Fruit fly (Drosophila melanogaster) Kc167 (cell line): ENCODE data around the gene CG8236.

ENCODE experiments used
- Myc ChIP-seq: fragments of >200 bp; optimal IDR thresholded peaks from 2 replicates; lab custom pipeline; 2017; ENCODE audit warnings: missing external identifiers
- Sin3A ChIP-seq: fragments of >200 bp; optimal IDR thresholded peaks from 2 replicates; lab custom pipeline; 2018; ENCODE audit warnings: missing external identifiers
- h ChIP-seq: fragments of >200 bp; optimal IDR thresholded peaks from 3 replicates; lab custom pipeline; 2018; ENCODE audit warnings: missing external identifiers
- insv ChIP-seq: fragments of >200 bp; optimal IDR thresholded peaks from 3 replicates; lab custom pipeline; 2018; ENCODE audit warnings: missing external identifiers
- psq ChIP-seq: fragments of >200 bp; optimal IDR thresholded peaks from 2 replicates; lab custom pipeline; 2017; ENCODE audit warnings: missing external identifiers
- ttk ChIP-seq: sonication (Bioruptor generic); optimal IDR thresholded peaks from 2 replicates; lab custom pipeline; 2017; ENCODE audit warnings: missing external identifiers

The CG8236 gene

DNA sequence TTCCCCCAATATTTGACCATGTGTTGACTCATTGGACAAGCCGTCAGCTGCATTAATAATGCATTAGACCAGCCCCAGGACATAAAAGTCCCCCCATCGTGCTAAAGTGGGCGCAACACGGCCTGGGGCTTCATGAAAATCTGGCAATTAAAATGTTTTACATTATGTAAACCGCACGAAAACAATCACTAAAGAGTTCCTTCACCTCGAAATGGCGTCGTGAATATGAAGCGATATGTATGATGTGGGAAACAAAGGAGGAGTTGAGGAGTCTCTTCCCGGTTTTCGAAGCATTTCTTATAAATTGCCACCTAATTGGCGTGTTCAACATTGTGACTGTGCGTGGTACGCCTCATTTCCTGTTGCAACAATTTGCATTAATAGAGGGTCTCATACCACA lies 26.5 kb upstream of the CG8236 start:
- TF ChIP-seq Myc (lab: Kevin White, UChicago) (no peak), Sin3A (no peak), insv (lab: Kevin White, UChicago) (no peak), ttk (lab: Kevin White, UChicago) (no peak), h (lab: Kevin White, UChicago) (no peak), psq (lab: Kevin White, UChicago) (no peak)

DNA sequence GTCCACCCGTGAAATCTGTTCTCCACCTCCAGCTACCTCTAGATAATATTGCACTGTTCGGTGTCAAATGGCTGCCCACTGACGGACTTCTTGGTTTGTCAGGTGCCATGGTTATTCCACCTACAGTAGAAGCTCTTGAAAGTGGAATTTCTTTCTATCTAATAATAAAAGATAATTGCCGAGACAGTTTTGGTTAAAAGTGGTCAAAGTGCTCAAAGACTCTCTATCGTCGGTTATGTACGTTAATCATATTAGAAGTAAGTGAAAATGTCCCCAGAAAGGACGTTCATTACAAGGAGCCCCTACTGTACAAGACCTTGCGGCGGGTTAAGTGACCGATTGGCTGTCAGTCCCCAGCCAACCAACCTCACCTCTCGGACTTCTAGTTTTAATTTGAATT lies 25.0 kb upstream of the CG8236 start:
- TF ChIP-seq psq (lab: Kevin White, UChicago) (no peak), ttk (lab: Kevin White, UChicago) (no peak), insv (lab: Kevin White, UChicago) (no peak), Myc (lab: Kevin White, UChicago) (no peak), Sin3A (no peak)

DNA sequence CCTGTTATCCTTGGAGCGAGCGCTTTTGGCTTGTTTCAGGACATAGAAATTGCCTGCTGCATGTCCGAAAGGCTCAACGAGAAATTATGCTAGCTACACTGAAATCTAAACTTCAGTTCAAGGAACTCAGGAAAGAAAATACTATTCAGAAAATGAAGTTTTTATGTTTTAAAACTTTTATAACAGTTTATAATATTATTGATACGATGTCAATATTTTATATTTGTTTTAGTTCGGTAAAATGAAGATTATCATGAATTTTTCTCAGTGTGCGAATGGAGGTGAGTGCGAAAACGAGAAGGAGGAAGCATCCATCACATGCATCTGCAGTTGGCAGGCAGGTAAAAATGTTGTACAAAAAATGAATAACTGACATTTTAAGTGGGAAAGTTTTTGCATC lies 22.8 kb upstream of the CG8236 start:
- TF ChIP-seq Sin3A (no peak), psq (lab: Kevin White, UChicago) (no peak), insv (lab: Kevin White, UChicago) (no peak), ttk (lab: Kevin White, UChicago) (no peak), h (lab: Kevin White, UChicago) (no peak), Myc (lab: Kevin White, UChicago) (no peak)

DNA sequence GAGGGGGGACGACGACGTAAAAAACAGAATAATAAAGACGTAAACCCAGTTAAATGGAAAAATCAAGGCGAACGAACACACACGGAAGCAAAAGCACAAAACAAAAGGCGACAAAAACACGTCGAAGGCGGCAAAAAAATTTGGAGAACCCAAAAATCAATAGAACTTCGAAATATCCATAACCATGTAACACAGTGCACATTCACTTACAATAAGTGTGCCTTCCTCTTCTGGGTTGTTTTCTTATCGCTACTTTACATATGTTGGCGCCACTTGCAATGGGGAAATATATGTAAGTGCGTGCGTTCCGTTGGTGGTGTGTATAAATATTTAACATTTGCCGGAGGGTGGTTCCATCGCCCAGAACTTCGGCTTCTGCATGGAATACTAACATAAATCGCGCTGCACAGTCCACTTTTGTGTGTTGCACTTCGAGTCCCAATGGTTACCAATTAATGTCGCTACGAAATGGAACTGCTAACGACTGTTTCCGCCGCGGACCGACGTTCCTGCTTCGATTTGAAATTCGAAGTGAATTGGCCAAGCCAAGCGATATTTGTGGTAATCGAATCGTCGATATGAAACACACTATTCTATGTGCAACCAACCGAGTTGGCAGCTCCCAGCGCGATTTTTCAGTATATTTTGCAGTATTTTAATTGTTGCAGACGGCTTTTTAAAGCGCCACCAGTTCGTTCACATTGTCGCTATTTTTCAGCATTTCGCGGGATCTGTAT lies 21.9 kb upstream of the CG8236 start, which contains the start of the genes CG9801 and Nasp:
Gene CG9801 (minus strand): TSS at position 542 of the 737 bp plus-strand sequence.
Gene Nasp (plus strand): TSS at position 665 of the 737 bp plus-strand sequence.
- TF ChIP-seq h (lab: Kevin White, UChicago) (no peak), insv (lab: Kevin White, UChicago) (no peak), Myc (lab: Kevin White, UChicago) (no peak), ttk (lab: Kevin White, UChicago) (no peak), Sin3A (no peak), psq (lab: Kevin White, UChicago) (no peak)

dm6 chr3R:8747871-8748775 lies 21.1 kb upstream of the CG8236 start:
- TF ChIP-seq h (lab: Kevin White, UChicago), result no peak
- TF ChIP-seq insv (lab: Kevin White, UChicago), result no peak
- no peak for TF ChIP-seq Sin3A
- TF ChIP-seq ttk (lab: Kevin White, UChicago), result no peak
- no peak for TF ChIP-seq Myc (lab: Kevin White, UChicago)
- no peak for TF ChIP-seq psq (lab: Kevin White, UChicago)

- no peak for TF ChIP-seq Sin3A
- no peak for TF ChIP-seq h (lab: Kevin White, UChicago)
- TF ChIP-seq Myc (lab: Kevin White, UChicago), result no peak
- no peak for TF ChIP-seq psq (lab: Kevin White, UChicago)
- TF ChIP-seq ttk (lab: Kevin White, UChicago), result no peak
- TF ChIP-seq insv (lab: Kevin White, UChicago), result no peak
These were observed 20.4 kb upstream of the CG8236 start for dm6 chr3R:8748776-8749126.

DNA sequence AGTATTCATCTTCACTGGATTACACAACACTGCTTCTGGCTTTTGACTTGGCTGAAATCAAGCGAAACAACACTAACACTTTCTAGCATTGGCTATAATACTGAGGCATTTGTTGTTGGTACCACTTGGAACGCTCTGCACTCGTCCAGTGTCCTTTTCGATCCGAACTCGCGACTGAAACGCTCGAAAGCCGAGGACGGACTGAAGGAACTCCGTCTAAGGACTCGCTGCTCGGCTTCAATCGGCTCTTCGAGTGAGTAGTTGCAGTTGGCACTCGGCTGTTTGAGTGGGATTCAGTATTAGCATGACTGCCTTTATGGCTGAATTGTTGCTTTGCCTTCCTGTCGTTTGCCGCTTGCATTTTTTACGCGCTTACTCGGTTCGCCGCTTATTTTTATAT lies 1.2 kb upstream of the CG8236 start, which contains the start of the genes CG34135 and CG11768:
Gene CG34135 (minus strand): TSS at position 194 of the 400 bp plus-strand sequence.
Gene CG11768 (minus strand): TSS at position 203 of the 400 bp plus-strand sequence.
- no peak for TF ChIP-seq Sin3A

dm6 chr3R:8772591-8772990 lies 3.4 kb downstream of the CG8236 start, which contains the start of gene CG13318:
CG13318 (minus strand) TSS chr3R:8772691.
- TF ChIP-seq h (lab: Kevin White, UChicago), result no peak
- no peak for TF ChIP-seq psq (lab: Kevin White, UChicago)
- TF ChIP-seq Sin3A, result no peak
- TF ChIP-seq Myc (lab: Kevin White, UChicago), result no peak
- TF ChIP-seq insv (lab: Kevin White, UChicago), result no peak
- no peak for TF ChIP-seq ttk (lab: Kevin White, UChicago)

DNA sequence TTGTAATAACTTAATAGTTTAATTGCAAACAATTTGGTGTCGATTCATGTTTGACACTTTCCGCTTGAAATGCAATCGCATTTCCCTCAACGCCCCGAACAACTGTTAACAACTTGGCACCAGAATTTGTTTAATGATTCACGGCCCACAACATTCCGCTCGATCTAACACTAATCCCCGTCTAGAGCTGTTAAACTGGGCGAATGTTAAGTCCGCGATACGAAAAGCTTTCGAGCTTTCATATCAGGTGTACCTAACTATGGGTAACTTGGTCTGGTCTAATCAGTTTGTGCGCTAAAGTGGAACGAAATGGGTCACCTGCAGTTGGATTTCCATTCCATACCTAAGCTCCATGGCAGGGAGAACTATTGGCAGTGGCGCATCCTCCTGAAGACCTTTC lies 3.9 kb downstream of the CG8236 start, which contains the start of gene CG34301:
Gene CG34301 (plus strand): TSS at position 301 of the 400 bp plus-strand sequence.
- TF ChIP-seq Sin3A (no peak), insv (lab: Kevin White, UChicago) (no peak), ttk (lab: Kevin White, UChicago) (no peak)

- TF ChIP-seq Myc (lab: Kevin White, UChicago) (no peak), h (lab: Kevin White, UChicago) (no peak)
These were observed 10.6 kb downstream of the CG8236 start, which contains the start of gene CG33191 for dm6 chr3R:8779823-8780222. CG33191 (minus strand) TSS chr3R:8779923.

dm6 chr3R:8780689-8781088 lies 11.5 kb downstream of the CG8236 start, which contains the start of gene CG33189:
CG33189 (minus strand) TSS chr3R:8780789.
- TF ChIP-seq ttk (lab: Kevin White, UChicago) (no peak), Sin3A (no peak), h (lab: Kevin White, UChicago) (no peak)

DNA sequence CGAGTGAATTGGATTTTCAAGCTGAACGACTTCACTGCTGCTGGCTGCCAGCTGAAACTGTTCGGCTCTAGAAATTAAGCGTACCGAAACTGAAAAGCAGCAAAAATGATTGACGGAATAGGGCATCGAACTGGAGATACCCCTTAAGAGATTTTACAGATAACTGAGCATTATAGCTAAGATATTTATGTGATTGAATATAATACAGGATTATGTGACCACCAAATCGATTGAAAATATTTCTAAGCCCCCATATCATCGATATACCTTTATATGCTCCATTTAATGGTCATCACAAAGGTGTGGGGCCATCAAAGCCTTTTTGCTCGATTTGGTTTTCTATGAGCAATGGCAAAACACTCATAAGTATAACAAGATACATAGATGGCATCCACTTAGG lies 15.6 kb downstream of the CG8236 start:
- TF ChIP-seq insv (lab: Kevin White, UChicago), result no peak
- no peak for TF ChIP-seq h (lab: Kevin White, UChicago)
- no peak for TF ChIP-seq psq (lab: Kevin White, UChicago)
- no peak for TF ChIP-seq Myc (lab: Kevin White, UChicago)
- TF ChIP-seq Sin3A, result no peak
- no peak for TF ChIP-seq ttk (lab: Kevin White, UChicago)
